Fruit fly (Drosophila melanogaster) S2 (cell line): ENCODE results near the gene Nup35.

Source experiments
- CG8478 ChIP-seq: fragments of >200 bp; optimal IDR thresholded peaks from 2 replicates; lab custom pipeline; 2018
- CTCF ChIP-seq, 2 experiments: fragments of >200 bp; optimal IDR thresholded peaks; 2 replicates each; lab custom pipeline; 2018

DNA sequence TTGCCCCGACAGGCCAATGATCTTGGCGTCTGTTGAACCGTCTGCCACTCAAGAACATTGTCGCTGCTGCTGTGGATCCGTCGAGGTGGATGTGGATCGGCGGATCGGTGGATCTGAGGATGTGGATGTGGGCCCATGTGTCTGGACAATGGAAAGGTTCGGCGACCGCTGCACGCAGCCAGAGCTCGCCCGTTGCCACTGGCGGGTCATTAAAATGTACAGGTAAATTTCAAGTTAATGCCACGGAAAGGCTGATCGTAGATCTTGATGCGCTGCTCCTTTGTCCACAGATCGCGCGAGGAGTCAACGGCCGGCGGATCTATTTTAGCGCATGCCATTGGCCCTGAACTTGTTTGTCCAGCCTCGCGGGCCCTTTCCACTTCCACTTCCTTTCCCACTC is 36.5 kb downstream of the Nup35 start:
- no peak for TF ChIP-seq CTCF (optimal IDR thresholded peaks at IDR 0.05; lab: Kevin White, UChicago)
- no peak for TF ChIP-seq CG8478 (lab: Kevin White, UChicago)
